Worm (Caenorhabditis elegans) whole organism, L1 larva: ENCODE measurements around the gene tyr-1.

Experiments used
- C04F5.9 ChIP-seq: sonication (generic microtip); optimal IDR thresholded peaks from 2 replicates; lab custom pipeline; 2016; ENCODE audit warnings: missing genetic modification characterization, missing compliant biosample characterization
- F16B12.6 ChIP-seq: fragments of 150-350 bp; optimal IDR thresholded peaks from 2 replicates; lab custom pipeline; 2014; ENCODE audit warnings: missing biosample characterization, missing genetic modification characterization
- Y116A8C.19 ChIP-seq: sonication (generic microtip); optimal IDR thresholded peaks from 2 replicates; lab custom pipeline; 2016; ENCODE audit warnings: missing compliant biosample characterization, missing genetic modification characterization, borderline replicate concordance
- aha-1 ChIP-seq: fragments of 150-350 bp; optimal IDR thresholded peaks from 2 replicates; lab custom pipeline; 2014; ENCODE audit warnings: missing biosample characterization, missing genetic modification characterization
- aly-2 ChIP-seq: fragments of 150-350 bp; optimal IDR thresholded peaks from 2 replicates; lab custom pipeline; 2014; ENCODE audit warnings: missing biosample characterization, missing genetic modification characterization
- blmp-1 ChIP-seq: fragments of 150-350 bp; optimal IDR thresholded peaks from 2 replicates; lab custom pipeline; 2014; ENCODE audit warnings: missing biosample characterization, missing genetic modification characterization
- ceh-8 ChIP-seq: fragments of 200-800 bp; sonication (Bioruptor generic); optimal IDR thresholded peaks from 2 replicates; lab custom pipeline; 2018; ENCODE audit warnings: mild to moderate bottlenecking, missing genetic modification characterization, moderate library complexity, missing compliant biosample characterization
- ceh-82 ChIP-seq, 3 experiments: fragments of 150-350 bp in 1 of 3; sonication (generic microtip) in 2 of 3; optimal IDR thresholded peaks; 2 replicates each; lab custom pipeline; 2014 to 2017; ENCODE audit warnings: missing biosample characterization in 3 of 3, missing genetic modification characterization in 3 of 3
- ceh-90 ChIP-seq: sonication (generic microtip); optimal IDR thresholded peaks from 2 replicates; lab custom pipeline; 2016; ENCODE audit warnings: missing genetic modification characterization, missing compliant biosample characterization
- ces-1 ChIP-seq: fragments of 150-350 bp; optimal IDR thresholded peaks from 2 replicates; lab custom pipeline; 2014; ENCODE audit warnings: missing biosample characterization, missing genetic modification reagents, missing genetic modification characterization
- dpl-1 ChIP-seq, 3 experiments: fragments of 150-350 bp in 2 of 3; sonication (generic microtip) in 1 of 3; optimal IDR thresholded peaks; 2 replicates each; lab custom pipeline; 2014 to 2017; ENCODE audit warnings: missing biosample characterization in 3 of 3, missing genetic modification characterization in 3 of 3, missing genetic modification reagents in 3 of 3
- efl-1 ChIP-seq, 4 experiments: fragments of 150-350 bp; optimal IDR thresholded peaks in 3 of 4; peaks in 1 of 4; 1 replicate in 1 of 4; 2 replicates in 3 of 4; lab custom pipeline; 2014; ENCODE audit warnings: missing biosample characterization in 2 of 4, missing genetic modification characterization in 2 of 4, missing genetic modification reagents in 2 of 4
- efl-3 ChIP-seq: fragments of 200-800 bp; sonication (Bioruptor generic); optimal IDR thresholded peaks from 2 replicates; lab custom pipeline; 2018; ENCODE audit warnings: mild to moderate bottlenecking, missing genetic modification characterization, missing compliant biosample characterization
- fkh-4 ChIP-seq: sonication (generic microtip); optimal IDR thresholded peaks from 2 replicates; lab custom pipeline; 2016; ENCODE audit warnings: missing compliant biosample characterization, missing genetic modification characterization, borderline replicate concordance
- fkh-8 ChIP-seq: sonication (generic microtip); optimal IDR thresholded peaks from 2 replicates; lab custom pipeline; 2016; ENCODE audit warnings: mild to moderate bottlenecking, missing genetic modification characterization, missing compliant biosample characterization
- hlh-17 ChIP-seq: fragments of 200-800 bp; sonication (Bioruptor generic); optimal IDR thresholded peaks from 2 replicates; lab custom pipeline; 2018; ENCODE audit warnings: missing genetic modification characterization, mild to moderate bottlenecking, missing compliant biosample characterization, moderate library complexity, borderline replicate concordance
- hlh-4 ChIP-seq: sonication (generic microtip); optimal IDR thresholded peaks from 2 replicates; lab custom pipeline; 2016; ENCODE audit warnings: mild to moderate bottlenecking, missing genetic modification characterization, missing compliant biosample characterization
- hpl-2 ChIP-seq: fragments of 150-350 bp; optimal IDR thresholded peaks from 2 replicates; lab custom pipeline; 2014; ENCODE audit warnings: missing biosample characterization, missing genetic modification reagents, missing genetic modification characterization
- irx-1 ChIP-seq: sonication (generic microtip); optimal IDR thresholded peaks from 2 replicates; lab custom pipeline; 2016; ENCODE audit warnings: missing genetic modification characterization, missing compliant biosample characterization
- isw-1 ChIP-seq: fragments of 200-800 bp; sonication (Bioruptor generic); IDR thresholded peaks from 2 replicates; pipeline ENCODE4 v1.3.6; 2022; ENCODE audit warnings: missing genetic modification characterization, missing compliant biosample characterization
- jun-1 ChIP-seq: fragments of 150-350 bp; optimal IDR thresholded peaks from 2 replicates; lab custom pipeline; 2014; ENCODE audit warnings: missing biosample characterization, missing genetic modification reagents, missing genetic modification characterization
- lin-13 ChIP-seq: fragments of 150-350 bp; optimal IDR thresholded peaks from 2 replicates; lab custom pipeline; 2014; ENCODE audit warnings: missing biosample characterization, missing genetic modification reagents, missing genetic modification characterization
- lin-35 ChIP-seq, 2 experiments: fragments of 150-350 bp; optimal IDR thresholded peaks; 2 replicates each; lab custom pipeline; 2014; ENCODE audit warnings: missing biosample characterization in 2 of 2, missing genetic modification characterization in 2 of 2, missing genetic modification reagents in 2 of 2
- lsy-2 ChIP-seq, 2 experiments: fragments of 150-350 bp; optimal IDR thresholded peaks; 2 replicates each; lab custom pipeline; 2014; ENCODE audit warnings: missing biosample characterization in 2 of 2, missing genetic modification characterization in 2 of 2
- mep-1 ChIP-seq: fragments of 150-350 bp; optimal IDR thresholded peaks from 2 replicates; lab custom pipeline; 2014; ENCODE audit warnings: missing biosample characterization, missing genetic modification characterization
- nhr-11 ChIP-seq: fragments of 150-350 bp; optimal IDR thresholded peaks from 2 replicates; lab custom pipeline; 2014; ENCODE audit warnings: missing biosample characterization, missing genetic modification characterization
- nhr-12 ChIP-seq: sonication (generic microtip); optimal IDR thresholded peaks from 2 replicates; lab custom pipeline; 2017; ENCODE audit warnings: missing biosample characterization, missing genetic modification characterization
- nhr-237 ChIP-seq: fragments of 150-350 bp; optimal IDR thresholded peaks from 2 replicates; lab custom pipeline; 2014; ENCODE audit warnings: missing biosample characterization, missing genetic modification characterization
- nhr-71 ChIP-seq: sonication (generic microtip); optimal IDR thresholded peaks from 2 replicates; lab custom pipeline; 2016; ENCODE audit warnings: mild to moderate bottlenecking, missing genetic modification characterization, moderate library complexity, missing compliant biosample characterization
- nhr-76 ChIP-seq: sonication (generic microtip); optimal IDR thresholded peaks from 2 replicates; lab custom pipeline; 2017; ENCODE audit warnings: missing biosample characterization, missing genetic modification characterization
- nhr-85 ChIP-seq: sonication (generic microtip); peaks from one replicate; lab custom pipeline; 2016; ENCODE audit warnings: missing genetic modification characterization, inconsistent platforms, missing compliant biosample characterization
- pax-3 ChIP-seq: fragments of 200-800 bp; sonication (Bioruptor generic); optimal IDR thresholded peaks from 2 replicates; lab custom pipeline; 2018; ENCODE audit warnings: mild to moderate bottlenecking, missing genetic modification characterization, moderate library complexity, missing compliant biosample characterization
- pqm-1 ChIP-seq: sonication (generic microtip); optimal IDR thresholded peaks from 3 replicates; lab custom pipeline; 2017; ENCODE audit warnings: missing biosample characterization, missing genetic modification characterization
- rnt-1 ChIP-seq: sonication (generic microtip); optimal IDR thresholded peaks from 2 replicates; lab custom pipeline; 2016; ENCODE audit warnings: mild to moderate bottlenecking, missing genetic modification characterization, moderate library complexity, missing compliant biosample characterization
- snpc-4 ChIP-seq: fragments of 150-350 bp; optimal IDR thresholded peaks from 2 replicates; lab custom pipeline; 2014; ENCODE audit warnings: missing biosample characterization, missing genetic modification characterization
- snu-23 ChIP-seq: sonication (generic microtip); optimal IDR thresholded peaks from 2 replicates; lab custom pipeline; 2016; ENCODE audit warnings: missing genetic modification characterization, missing compliant biosample characterization
- sox-4 ChIP-seq: sonication (generic microtip); optimal IDR thresholded peaks from 2 replicates; lab custom pipeline; 2016; ENCODE audit warnings: missing genetic modification characterization, missing compliant biosample characterization
- sptf-1 ChIP-seq: fragments of 150-350 bp; optimal IDR thresholded peaks from 2 replicates; lab custom pipeline; 2014; ENCODE audit warnings: missing biosample characterization, missing genetic modification characterization
- sup-37 ChIP-seq: fragments of 200-800 bp; sonication (Bioruptor generic); optimal IDR thresholded peaks from 2 replicates; lab custom pipeline; 2018; ENCODE audit warnings: mild to moderate bottlenecking, missing genetic modification characterization, missing compliant biosample characterization
- swsn-7 ChIP-seq: sonication (generic microtip); optimal IDR thresholded peaks from 2 replicates; lab custom pipeline; 2016; ENCODE audit warnings: missing genetic modification characterization, missing compliant biosample characterization
- tbx-2 ChIP-seq: sonication (generic microtip); optimal IDR thresholded peaks from 2 replicates; lab custom pipeline; 2016; ENCODE audit warnings: missing genetic modification characterization, missing compliant biosample characterization
- unc-130 ChIP-seq: fragments of 150-350 bp; optimal IDR thresholded peaks from 2 replicates; lab custom pipeline; 2017; ENCODE audit warnings: missing biosample characterization, missing genetic modification characterization, inconsistent platforms
- unc-30 ChIP-seq: sonication (generic microtip); optimal IDR thresholded peaks from 2 replicates; lab custom pipeline; 2017; ENCODE audit warnings: missing biosample characterization, missing genetic modification characterization
- unc-62 ChIP-seq: fragments of 150-350 bp; optimal IDR thresholded peaks from 2 replicates; lab custom pipeline; 2014; ENCODE audit warnings: missing biosample characterization, missing genetic modification reagents, missing genetic modification characterization
- vab-15 ChIP-seq: sonication (generic microtip); optimal IDR thresholded peaks from 2 replicates; lab custom pipeline; 2017; ENCODE audit warnings: missing genotype, mild to moderate bottlenecking, missing genetic modification characterization, missing compliant biosample characterization
- xbp-1 ChIP-seq: sonication (generic microtip); optimal IDR thresholded peaks from 2 replicates; lab custom pipeline; 2016; ENCODE audit warnings: missing genetic modification characterization, missing compliant biosample characterization
- zag-1 ChIP-seq: fragments of 150-350 bp; optimal IDR thresholded peaks from 2 replicates; lab custom pipeline; 2014; ENCODE audit warnings: missing biosample characterization, missing genetic modification characterization
- ztf-11 ChIP-seq, 2 experiments: sonication (generic microtip); optimal IDR thresholded peaks; 2 replicates each; lab custom pipeline; 2016 to 2017; ENCODE audit warnings: missing genetic modification characterization in 2 of 2, missing biosample characterization in 1 of 2, missing compliant biosample characterization in 1 of 2

The tyr-1 gene

DNA sequence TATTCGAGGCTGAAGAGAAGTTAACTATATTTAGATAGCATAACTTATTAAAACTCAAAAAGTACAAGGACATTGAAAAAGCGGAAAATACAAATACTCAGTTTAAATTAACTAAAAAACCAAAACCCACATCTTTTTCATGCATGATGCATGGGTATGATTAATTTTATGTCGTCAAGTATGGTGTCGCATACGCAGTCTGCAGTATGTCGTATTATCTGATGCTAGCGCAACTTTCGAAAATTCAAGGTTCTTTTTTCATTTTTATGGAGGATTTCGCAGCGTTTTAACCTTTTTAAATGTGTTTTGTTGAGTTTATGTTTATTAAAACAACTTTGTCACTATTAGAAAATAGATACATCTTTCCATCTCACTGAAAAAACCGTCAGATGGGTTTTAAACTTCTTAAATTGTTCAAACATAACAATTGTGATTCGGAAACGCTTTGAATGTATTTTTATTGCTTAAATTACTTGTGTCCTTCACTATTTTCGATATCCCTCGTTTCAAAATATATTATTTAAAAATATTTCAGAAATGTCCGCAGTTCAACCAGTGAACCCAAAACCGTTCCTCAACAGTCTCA, 12.0 kb upstream of the tyr-1 start, which contains the start of gene snr-5:
TSS of gene snr-5 (plus strand) at position 536 of the 586 bp plus-strand sequence.
- TF ChIP-seq nhr-237 (no peak), efl-3 (GFP tag; lab: Kevin White, UChicago) (no peak), sup-37 (GFP tag; lab: Kevin White, UChicago) (no peak), lin-13 (GFP tag; lab: Kevin White, UChicago) (no peak), lin-35 (GFP tag; optimal IDR thresholded peaks at IDR 0.05; lab: Kevin White, UChicago) (peak; percentile 55 to 60), unc-130 (tag; lab: Kevin White, UChicago) (no peak), nhr-71 (tag; lab: Kevin White, UChicago) (peak; percentile 9), ceh-90 (tag; lab: Kevin White, UChicago) (no peak), snpc-4 (tag; lab: Kevin White, UChicago) (no peak), ceh-8 (no peak), xbp-1 (tag; lab: Kevin White, UChicago) (no peak), hlh-4 (no peak), fkh-4 (tag; lab: Kevin White, UChicago) (no peak), mep-1 (tag; lab: Kevin White, UChicago) (no peak), fkh-8 (no peak), zag-1 (tag; lab: Kevin White, UChicago) (no peak), lsy-2 (tag; optimal IDR thresholded peaks at IDR 0.05; lab: Kevin White, UChicago) (peak; percentile 19 to 65), irx-1 (tag; lab: Kevin White, UChicago) (no peak), sptf-1 (no peak), vab-15 (tag; lab: Kevin White, UChicago) (no peak), sox-4 (tag; lab: Kevin White, UChicago) (no peak), Y116A8C.19 (tag; lab: Kevin White, UChicago) (no peak), aha-1 (tag; lab: Kevin White, UChicago) (no peak), dpl-1 (GFP tag; optimal IDR thresholded peaks at IDR 0.05; lab: Kevin White, UChicago) (peak; percentile 32 to 64 (median 47)), nhr-76 (tag; lab: Kevin White, UChicago) (no peak), isw-1 (GFP tag; lab: Robert Waterston, UW) (no peak), rnt-1 (peak; percentile 14), nhr-11 (tag; lab: Kevin White, UChicago) (no peak), ceh-82 (tag; optimal IDR thresholded peaks at IDR 0.05; lab: Kevin White, UChicago) (peak in 1 of 3 experiments; percentile 11), F16B12.6 (tag; lab: Kevin White, UChicago) (peak; percentile 81), ztf-11 (tag; optimal IDR thresholded peaks at IDR 0.05; lab: Kevin White, UChicago) (no peak), pqm-1 (tag; lab: Kevin White, UChicago) (no peak), unc-30 (tag; lab: Kevin White, UChicago) (no peak), nhr-85 (tag; lab: Kevin White, UChicago) (no peak), efl-1 (optimal IDR thresholded peaks at IDR 0.05; lab: Kevin White, UChicago) (peak; percentile 35 to 57), efl-1 (GFP tag; optimal IDR thresholded peaks at IDR 0.05 in 1 of 2; lab: Kevin White, UChicago) (peak; percentile 65 to 94), aly-2 (tag; lab: Kevin White, UChicago) (no peak), swsn-7 (tag; lab: Kevin White, UChicago) (no peak), snu-23 (peak; percentile 39), unc-62 (GFP tag; lab: Kevin White, UChicago) (no peak), blmp-1 (tag; lab: Kevin White, UChicago) (peak; percentile 35)

DNA sequence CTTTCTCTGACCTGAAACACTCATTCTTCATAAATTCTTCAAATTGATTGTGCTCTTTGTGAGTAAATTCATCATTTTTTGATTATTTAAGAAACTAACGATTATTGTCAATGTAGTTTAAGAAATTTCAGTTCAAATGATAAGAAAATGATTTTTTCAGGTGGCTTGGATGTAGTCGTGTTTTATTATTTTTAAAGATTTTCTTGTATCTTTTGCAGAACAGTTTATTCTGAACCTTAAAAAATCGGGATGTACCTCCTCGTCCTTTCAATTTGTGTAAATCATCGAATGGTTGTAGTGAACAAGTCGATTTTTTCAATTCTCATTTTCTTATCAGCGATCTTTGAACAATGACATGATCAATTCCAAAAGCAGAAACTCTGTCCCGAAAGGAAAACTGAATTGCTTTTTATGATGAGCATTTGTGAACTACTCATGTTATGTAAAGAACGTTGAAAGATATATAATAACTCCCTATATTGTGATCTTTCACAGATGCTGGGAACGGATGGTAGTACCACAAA, 8.3 kb upstream of the tyr-1 start, which contains the start of gene slc-17.3:
TSS of gene slc-17.3 (minus strand) at position 51 of the 524 bp plus-strand sequence.
- TF ChIP-seq pax-3 (tag; lab: Kevin White, UChicago): no peak
- TF ChIP-seq fkh-8: no peak
- TF ChIP-seq sup-37 (GFP tag; lab: Kevin White, UChicago): no peak
- TF ChIP-seq pqm-1 (tag; lab: Kevin White, UChicago): no peak
- TF ChIP-seq hlh-17 (GFP tag; lab: Kevin White, UChicago): no peak
- TF ChIP-seq jun-1 (tag; lab: Kevin White, UChicago): no peak
- no peak for TF ChIP-seq xbp-1 (tag; lab: Kevin White, UChicago)
- TF ChIP-seq lin-35 (GFP tag; optimal IDR thresholded peaks at IDR 0.05; lab: Kevin White, UChicago): no peak
- TF ChIP-seq nhr-12 (tag; lab: Kevin White, UChicago): no peak
- no peak for TF ChIP-seq efl-1 (optimal IDR thresholded peaks at IDR 0.05; lab: Kevin White, UChicago)
- TF ChIP-seq efl-1 (GFP tag; optimal IDR thresholded peaks at IDR 0.05 in 1 of 2; lab: Kevin White, UChicago): no peak
- no peak for TF ChIP-seq nhr-76 (tag; lab: Kevin White, UChicago)
- TF ChIP-seq ces-1 (GFP tag; lab: Kevin White, UChicago): no peak
- no peak for TF ChIP-seq tbx-2 (tag; lab: Kevin White, UChicago)
- no peak for TF ChIP-seq vab-15 (tag; lab: Kevin White, UChicago)
- no peak for TF ChIP-seq hpl-2 (GFP tag; lab: Kevin White, UChicago)
- no peak for TF ChIP-seq C04F5.9 (tag; lab: Kevin White, UChicago)
